Fruit fly (Drosophila melanogaster): ENCODE results near the gene IRSp53.

DNA sequence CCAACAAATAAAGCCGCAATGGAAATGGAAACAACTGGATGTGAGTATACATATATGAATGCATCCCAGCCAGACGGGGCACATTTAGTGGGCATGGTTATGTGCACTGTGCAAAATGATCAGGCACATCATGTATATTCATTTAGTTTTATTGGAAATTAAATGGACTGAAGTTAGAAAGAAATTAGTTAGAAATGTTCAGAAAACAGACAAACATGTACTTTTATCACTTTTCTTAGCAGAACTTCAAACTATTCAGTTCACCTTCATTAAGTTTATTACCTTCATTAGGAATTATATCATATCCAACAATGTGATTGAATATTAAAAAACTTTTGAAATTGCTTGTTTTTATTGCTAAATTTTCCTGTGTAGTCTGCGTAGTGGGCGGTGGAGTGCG is 50.9 kb downstream of the IRSp53 start:
- TF ChIP-seq usp (GFP tag; optimal IDR thresholded peaks at IDR 0.05) (no peak), psq (optimal IDR thresholded peaks at IDR 0.05) (no peak), CG8478 (optimal IDR thresholded peaks at IDR 0.05) (no peak), Dll (optimal IDR thresholded peaks at IDR 0.05) (no peak), EcR (GFP tag; optimal IDR thresholded peaks at IDR 0.05) (no peak), pan (optimal IDR thresholded peaks at IDR 0.05) (no peak)
